Worm (Caenorhabditis elegans): ENCODE data around the gene F55H2.8.
A peak's percentile ranks its signal among the peaks of the same experiment; 100 is the strongest.

F55H2.8 gene

ce11 chrIII:9546016-9546659 lies 32.5 kb downstream of the F55H2.8 start, which contains the start of gene unc-16 (continued):
- peak; percentile 64; the same call in 1 of the 2 replicates for TF ChIP-seq Y67H2A.10 (GFP tag; conservative IDR thresholded peaks at IDR 0.05)
- TF ChIP-seq ztf-25 (GFP tag; IDR thresholded peaks at IDR 0.05): no peak
- no peak for TF ChIP-seq gei-17 (GFP tag; optimal IDR thresholded peaks at IDR 0.05)
- TF ChIP-seq mcd-1 (GFP tag; IDR thresholded peaks at IDR 0.05): peak; percentile 89
- no peak for TF ChIP-seq B0019.2 (GFP tag; conservative IDR thresholded peaks at IDR 0.05)
- peak; percentile 33; the same call in 1 of the 2 replicates for TF ChIP-seq hmg-1.2 (GFP tag; IDR thresholded peaks at IDR 0.05)
- no peak for TF ChIP-seq F22D6.2 (tag; optimal IDR thresholded peaks at IDR 0.05)
- TF ChIP-seq aptf-3 (GFP tag; IDR thresholded peaks at IDR 0.05): no peak
- TF ChIP-seq pbrm-1 (GFP tag; IDR thresholded peaks at IDR 0.05): peak; percentile 72
- no peak for TF ChIP-seq T07F8.4 (tag; optimal IDR thresholded peaks at IDR 0.05)
- no peak for TF ChIP-seq ets-4 (GFP tag; optimal IDR thresholded peaks at IDR 0.05)
- no peak for TF ChIP-seq D2030.7 (GFP tag; IDR thresholded peaks at IDR 0.05)
- TF ChIP-seq ekl-4 (GFP tag; IDR thresholded peaks at IDR 0.05): peak; percentile 84
- TF ChIP-seq rpc-1 (optimal IDR thresholded peaks at IDR 0.05): peak; percentile 13
- TF ChIP-seq rpc-1 (tag; optimal IDR thresholded peaks at IDR 0.05): no peak
- TF ChIP-seq hrde-1 (tag; optimal IDR thresholded peaks at IDR 0.05; ENCODE audit: borderline replicate concordance): no peak
- TF ChIP-seq Y53F4B.3 (GFP tag; IDR thresholded peaks at IDR 0.05): no peak
- TF ChIP-seq ztf-28 (GFP tag; IDR thresholded peaks at IDR 0.05): no peak
- 0 out of 2 replicates have a peak, but pooled peaks have one; percentile 36 for TF ChIP-seq C17E4.6 (GFP tag; IDR thresholded peaks at IDR 0.05)
- TF ChIP-seq ceh-79 (tag; optimal IDR thresholded peaks at IDR 0.05): no peak
- no peak for TF ChIP-seq F37B4.10 (GFP tag; IDR thresholded peaks at IDR 0.05)
- TF ChIP-seq nhr-120 (GFP tag; IDR thresholded peaks at IDR 0.05): no peak
- TF ChIP-seq dpl-1 (GFP tag; optimal IDR thresholded peaks at IDR 0.05): peak; percentile 34
- TF ChIP-seq C06A6.2 (GFP tag; conservative IDR thresholded peaks at IDR 0.05): 0 out of 2 replicates have a peak, but pooled peaks have one; percentile 31
- no peak for TF ChIP-seq ccch-3 (GFP tag; optimal IDR thresholded peaks at IDR 0.05)
- no peak for TF ChIP-seq ceh-91 (GFP tag; IDR thresholded peaks at IDR 0.05)
- no peak for TF ChIP-seq B0261.1 (tag; optimal IDR thresholded peaks at IDR 0.05)
- no peak for TF ChIP-seq lsy-27 (tag; optimal IDR thresholded peaks at IDR 0.05; ENCODE audit: borderline replicate concordance, insufficient read depth)
- peak; percentile 76 for TF ChIP-seq lsl-1 (GFP tag; optimal IDR thresholded peaks at IDR 0.05)
- no peak for TF ChIP-seq Y56A3A.18 (GFP tag; IDR thresholded peaks at IDR 0.05)
- no peak for TF ChIP-seq hlh-12 (tag; optimal IDR thresholded peaks at IDR 0.05)
- no peak for TF ChIP-seq ztf-22 (GFP tag; optimal IDR thresholded peaks at IDR 0.05)
- TF ChIP-seq madf-8 (GFP tag; conservative IDR thresholded peaks at IDR 0.05): peak; percentile 40
- no peak for TF ChIP-seq sea-2 (GFP tag; IDR thresholded peaks at IDR 0.05)
- no peak for TF ChIP-seq hmg-20 (GFP tag; IDR thresholded peaks at IDR 0.05)
- TF ChIP-seq madf-3 (GFP tag; IDR thresholded peaks at IDR 0.05): no peak
- TF ChIP-seq B0035.1 (tag; optimal IDR thresholded peaks at IDR 0.05): no peak
- TF ChIP-seq snpc-1.1 (tag; optimal IDR thresholded peaks at IDR 0.05; ENCODE audit: insufficient read depth): no peak
- no peak for TF ChIP-seq snpc-1.3 (tag; optimal IDR thresholded peaks at IDR 0.05; ENCODE audit: insufficient read depth)
- TF ChIP-seq egrh-3 (GFP tag; IDR thresholded peaks at IDR 0.05): no peak
- TF ChIP-seq ceh-58 (GFP tag; IDR thresholded peaks at IDR 0.05): no peak
- TF ChIP-seq zim-3 (tag; optimal IDR thresholded peaks at IDR 0.05): no peak
- TF ChIP-seq lag-1 (GFP tag; IDR thresholded peaks at IDR 0.05): no peak
- TF ChIP-seq zfh-2 (GFP tag; conservative IDR thresholded peaks at IDR 0.05): peak; percentile 63; the same call in 1 of the 2 replicates
- TF ChIP-seq aptf-2 (GFP tag; conservative IDR thresholded peaks at IDR 0.05): no peak
- no peak for TF ChIP-seq mes-4 (tag; optimal IDR thresholded peaks at IDR 0.05)
- no peak for TF ChIP-seq ceh-40 (GFP tag; IDR thresholded peaks at IDR 0.05)
- TF ChIP-seq nhr-90 (tag; optimal IDR thresholded peaks at IDR 0.05): no peak

Data from whole organism, young adult.